Worm (Caenorhabditis elegans) whole organism, late embryonic: Measurements from ENCODE around the gene rnp-9.
A peak's percentile ranks its signal among the peaks of the same experiment; 100 is the strongest.

Source experiments
- C38D4.7 ChIP-seq: fragments of 200-800 bp; sonication (Bioruptor generic); optimal IDR thresholded peaks from 2 replicates; lab custom pipeline; 2018; ENCODE audit warnings: mild to moderate bottlenecking, missing genetic modification characterization, moderate library complexity, missing compliant biosample characterization
- F13H6.1 ChIP-seq: sonication (generic microtip); optimal IDR thresholded peaks from 2 replicates; lab custom pipeline; 2016; ENCODE audit warnings: missing genetic modification characterization, missing compliant biosample characterization
- K02D7.2 ChIP-seq: sonication (generic microtip); optimal IDR thresholded peaks from 2 replicates; lab custom pipeline; 2017; ENCODE audit warnings: mild to moderate bottlenecking, missing genetic modification characterization, missing compliant biosample characterization
- T23F11.4 ChIP-seq: fragments of 200-800 bp; sonication (Bioruptor generic); optimal IDR thresholded peaks from 2 replicates; lab custom pipeline; 2018; ENCODE audit warnings: mild to moderate bottlenecking, missing genetic modification characterization, missing compliant biosample characterization
- ama-1 ChIP-seq: fragments of 150-350 bp; optimal IDR thresholded peaks from 2 replicates; lab custom pipeline; 2014
- ceh-14 ChIP-seq: sonication (generic microtip); optimal IDR thresholded peaks from 2 replicates; lab custom pipeline; 2016; ENCODE audit warnings: missing genotype, missing genetic modification characterization, missing compliant biosample characterization
- ceh-18 ChIP-seq: sonication (generic microtip); optimal IDR thresholded peaks from 2 replicates; lab custom pipeline; 2016; ENCODE audit warnings: missing genetic modification characterization, missing compliant biosample characterization
- ceh-2 ChIP-seq: sonication (generic microtip); optimal IDR thresholded peaks from 2 replicates; lab custom pipeline; 2016; ENCODE audit warnings: missing genotype, missing genetic modification characterization, missing compliant biosample characterization
- ceh-22 ChIP-seq: sonication (generic microtip); optimal IDR thresholded peaks from 2 replicates; lab custom pipeline; 2017; ENCODE audit warnings: missing biosample characterization, missing genetic modification characterization
- ceh-24 ChIP-seq: sonication (generic microtip); optimal IDR thresholded peaks from 2 replicates; lab custom pipeline; 2016; ENCODE audit warnings: mild to moderate bottlenecking, missing genetic modification characterization, missing compliant biosample characterization
- ceh-30 ChIP-seq: fragments of 150-350 bp; optimal IDR thresholded peaks from 2 replicates; lab custom pipeline; 2014; ENCODE audit warnings: missing biosample characterization, missing genetic modification characterization
- ceh-31 ChIP-seq: sonication (generic microtip); optimal IDR thresholded peaks from 2 replicates; lab custom pipeline; 2016; ENCODE audit warnings: missing genetic modification characterization, missing compliant biosample characterization
- ceh-34 ChIP-seq: sonication (generic microtip); optimal IDR thresholded peaks from 2 replicates; lab custom pipeline; 2016; ENCODE audit warnings: mild to moderate bottlenecking, missing genetic modification characterization, missing compliant biosample characterization
- ceh-9 ChIP-seq: sonication (generic microtip); optimal IDR thresholded peaks from 2 replicates; lab custom pipeline; 2016; ENCODE audit warnings: mild to moderate bottlenecking, missing genetic modification characterization, inconsistent platforms, missing compliant biosample characterization
- dmd-4 ChIP-seq: sonication (generic microtip); optimal IDR thresholded peaks from 2 replicates; lab custom pipeline; 2016; ENCODE audit warnings: borderline replicate concordance, missing genetic modification characterization, missing compliant biosample characterization
- elt-2 ChIP-seq: sonication (generic microtip); optimal IDR thresholded peaks from 2 replicates; lab custom pipeline; 2016; ENCODE audit warnings: missing genetic modification reagents, missing genetic modification characterization, missing compliant biosample characterization
- elt-4 ChIP-seq: sonication (generic microtip); optimal IDR thresholded peaks from 2 replicates; lab custom pipeline; 2016; ENCODE audit warnings: missing genetic modification characterization, missing compliant biosample characterization
- ets-4 ChIP-seq: sonication (generic microtip); optimal IDR thresholded peaks from 2 replicates; lab custom pipeline; 2016; ENCODE audit warnings: missing genetic modification characterization, missing compliant biosample characterization
- eyg-1 ChIP-seq: sonication (generic microtip); optimal IDR thresholded peaks from 2 replicates; lab custom pipeline; 2016; ENCODE audit warnings: missing genotype, missing genetic modification characterization, missing compliant biosample characterization
- fax-1 ChIP-seq: sonication (generic microtip); optimal IDR thresholded peaks from 2 replicates; lab custom pipeline; 2016; ENCODE audit warnings: missing genotype, missing genetic modification characterization, missing compliant biosample characterization
- fkh-10 ChIP-seq: fragments of 150-350 bp; optimal IDR thresholded peaks from 2 replicates; lab custom pipeline; 2014; ENCODE audit warnings: missing biosample characterization, missing genetic modification reagents, missing genetic modification characterization
- fkh-6 ChIP-seq: sonication (generic microtip); optimal IDR thresholded peaks from 2 replicates; lab custom pipeline; 2016; ENCODE audit warnings: missing genetic modification characterization, missing compliant biosample characterization
- gmeb-2 ChIP-seq: sonication (generic microtip); optimal IDR thresholded peaks from 2 replicates; lab custom pipeline; 2016; ENCODE audit warnings: missing genetic modification characterization, inconsistent platforms, missing compliant biosample characterization
- hlh-15 ChIP-seq: sonication (generic microtip); optimal IDR thresholded peaks from 2 replicates; lab custom pipeline; 2016; ENCODE audit warnings: missing genetic modification characterization, missing compliant biosample characterization
- hlh-30 ChIP-seq: sonication (generic microtip); optimal IDR thresholded peaks from 2 replicates; lab custom pipeline; 2017; ENCODE audit warnings: antibody characterized with exemption, missing genetic modification characterization, missing compliant biosample characterization; ENCODE audit not compliant: insufficient read depth
- hlh-6 ChIP-seq: sonication (generic microtip); optimal IDR thresholded peaks from 2 replicates; lab custom pipeline; 2016; ENCODE audit warnings: missing genotype, missing genetic modification characterization, missing compliant biosample characterization
- hlh-8 ChIP-seq: sonication (generic microtip); optimal IDR thresholded peaks from 2 replicates; lab custom pipeline; 2016; ENCODE audit warnings: missing genotype, missing genetic modification characterization, missing compliant biosample characterization
- lim-6 ChIP-seq: sonication (generic microtip); optimal IDR thresholded peaks from 2 replicates; lab custom pipeline; 2016; ENCODE audit warnings: missing genetic modification characterization, missing compliant biosample characterization
- lin-11 ChIP-seq: fragments of 200-800 bp; sonication (Bioruptor generic); optimal IDR thresholded peaks from 2 replicates; lab custom pipeline; 2018; ENCODE audit warnings: mild to moderate bottlenecking, missing genetic modification characterization, missing compliant biosample characterization
- madf-2 ChIP-seq: sonication (generic microtip); optimal IDR thresholded peaks from 2 replicates; lab custom pipeline; 2017; ENCODE audit warnings: missing genetic modification characterization, missing compliant biosample characterization
- mec-3 ChIP-seq: sonication (generic microtip); optimal IDR thresholded peaks from 2 replicates; lab custom pipeline; 2016; ENCODE audit warnings: borderline replicate concordance, missing genetic modification characterization, missing compliant biosample characterization
- nhr-11 ChIP-seq: fragments of 150-350 bp; optimal IDR thresholded peaks from 2 replicates; lab custom pipeline; 2014; ENCODE audit warnings: missing biosample characterization, missing genetic modification characterization
- nhr-232 ChIP-seq: sonication (generic microtip); optimal IDR thresholded peaks from 2 replicates; lab custom pipeline; 2016; ENCODE audit warnings: missing genetic modification characterization, missing compliant biosample characterization
- npax-4 ChIP-seq: sonication (generic microtip); optimal IDR thresholded peaks from 2 replicates; lab custom pipeline; 2016; ENCODE audit warnings: missing genetic modification characterization, missing compliant biosample characterization
- odd-2 ChIP-seq: sonication (generic microtip); optimal IDR thresholded peaks from 2 replicates; lab custom pipeline; 2017; ENCODE audit warnings: antibody characterized with exemption, mild to moderate bottlenecking, missing genetic modification characterization, missing compliant biosample characterization
- pat-9 ChIP-seq: fragments of 200-800 bp; sonication (Bioruptor generic); optimal IDR thresholded peaks from 2 replicates; lab custom pipeline; 2018; ENCODE audit warnings: mild to moderate bottlenecking, missing genetic modification characterization, moderate library complexity, missing compliant biosample characterization
- pha-4 ChIP-seq: fragments of 150-350 bp; optimal IDR thresholded peaks from 2 replicates; lab custom pipeline; 2018; ENCODE audit warnings: missing biosample characterization, missing genetic modification reagents, missing genetic modification characterization
- pqm-1 ChIP-seq: sonication (generic microtip); optimal IDR thresholded peaks from 2 replicates; lab custom pipeline; 2016; ENCODE audit warnings: missing genetic modification characterization, missing compliant biosample characterization
- pros-1 ChIP-seq: fragments of 150-350 bp; optimal IDR thresholded peaks from 2 replicates; lab custom pipeline; 2014; ENCODE audit warnings: missing biosample characterization, missing genetic modification reagents, missing genetic modification characterization
- rnt-1 ChIP-seq: sonication (generic microtip); optimal IDR thresholded peaks from 2 replicates; lab custom pipeline; 2016; ENCODE audit warnings: missing genetic modification characterization, missing compliant biosample characterization
- syd-9 ChIP-seq: sonication (generic microtip); optimal IDR thresholded peaks from 2 replicates; lab custom pipeline; 2016; ENCODE audit warnings: mild to moderate bottlenecking, missing genetic modification characterization, moderate library complexity, missing compliant biosample characterization
- tbx-2 ChIP-seq: sonication (generic microtip); optimal IDR thresholded peaks from 2 replicates; lab custom pipeline; 2016; ENCODE audit warnings: missing genetic modification characterization, missing compliant biosample characterization
- tbx-7 ChIP-seq: sonication (generic microtip); optimal IDR thresholded peaks from 2 replicates; lab custom pipeline; 2016; ENCODE audit warnings: missing genotype, missing genetic modification characterization, missing compliant biosample characterization
- ttx-3 ChIP-seq: sonication (generic microtip); optimal IDR thresholded peaks from 2 replicates; lab custom pipeline; 2016; ENCODE audit warnings: missing genetic modification reagents, missing genetic modification characterization, missing compliant biosample characterization
- unc-3 ChIP-seq, 2 experiments: fragments of 200-800 bp in 1 of 2; sonication (Bioruptor generic) in 1 of 2; sonication (generic microtip) in 1 of 2; conservative IDR thresholded peaks in 1 of 2; optimal IDR thresholded peaks in 1 of 2; 2 replicates each; pipeline versions ENCODE4 v1.3.6 to Lab custom; 2016 to 2022; ENCODE audit warnings: missing compliant biosample characterization in 2 of 2, missing genetic modification characterization in 2 of 2, missing genetic modification reagents in 1 of 2
- unc-55 ChIP-seq: sonication (generic microtip); optimal IDR thresholded peaks from 2 replicates; lab custom pipeline; 2017; ENCODE audit warnings: missing biosample characterization, missing genetic modification reagents, missing genetic modification characterization
- unc-86 ChIP-seq: sonication (generic microtip); optimal IDR thresholded peaks from 2 replicates; lab custom pipeline; 2016; ENCODE audit warnings: missing genetic modification characterization, missing compliant biosample characterization
- zip-5 ChIP-seq: sonication (generic microtip); optimal IDR thresholded peaks from 2 replicates; lab custom pipeline; 2016; ENCODE audit warnings: missing genetic modification characterization, missing compliant biosample characterization
- ztf-16 ChIP-seq: sonication (generic microtip); optimal IDR thresholded peaks from 2 replicates; lab custom pipeline; 2017; ENCODE audit warnings: missing genetic modification characterization, missing compliant biosample characterization

rnp-9 gene

ce11 chrX:10183695-10184094 is 16.6 kb downstream of the rnp-9 start, which contains the start of gene arrd-28:
Gene arrd-28, plus strand, starts transcription at chrX:10183995.
- TF ChIP-seq ets-4: no peak

ce11 chrX:10184708-10185107 is 17.6 kb downstream of the rnp-9 start:
- TF ChIP-seq nhr-11: no peak
- no peak for TF ChIP-seq unc-3 (GFP tag; conservative IDR thresholded peaks at IDR 0.05; lab: Robert Waterston, UW)
- TF ChIP-seq unc-3 (tag; optimal IDR thresholded peaks at IDR 0.05; lab: Kevin White, UChicago): no peak
- no peak for TF ChIP-seq dmd-4 (tag; lab: Kevin White, UChicago)
- TF ChIP-seq hlh-6 (tag; lab: Kevin White, UChicago): no peak
- no peak for TF ChIP-seq hlh-30 (tag; lab: Kevin White, UChicago)

ce11 chrX:10188493-10188895 is 21.4 kb downstream of the rnp-9 start:
- TF ChIP-seq ceh-31 (tag; lab: Kevin White, UChicago) (peak; percentile 77), pqm-1 (tag; lab: Kevin White, UChicago) (peak; percentile 44), ttx-3 (tag; lab: Kevin White, UChicago) (no peak), nhr-232 (peak; percentile 20), hlh-6 (tag; lab: Kevin White, UChicago) (peak; percentile 91), madf-2 (tag; lab: Kevin White, UChicago) (peak; percentile 98), fkh-10 (GFP tag; lab: Kevin White, UChicago) (no peak), fax-1 (tag; lab: Kevin White, UChicago) (peak; percentile 65), hlh-30 (tag; lab: Kevin White, UChicago) (peak; percentile 68), ceh-14 (tag; lab: Kevin White, UChicago) (peak; percentile 61), T23F11.4 (GFP tag; lab: Kevin White, UChicago) (peak; percentile 14), pat-9 (tag; lab: Kevin White, UChicago) (no peak), elt-4 (tag; lab: Kevin White, UChicago) (no peak), ceh-22 (tag; lab: Kevin White, UChicago) (no peak), pros-1 (tag; lab: Kevin White, UChicago) (peak; percentile 42), ets-4 (peak; percentile 26), nhr-11 (no peak), zip-5 (tag; lab: Kevin White, UChicago) (no peak), fkh-6 (tag; lab: Kevin White, UChicago) (peak; percentile 35), ama-1 (lab: Kevin White, UChicago) (no peak), ceh-34 (tag; lab: Kevin White, UChicago) (peak; percentile 87), ztf-16 (tag; lab: Kevin White, UChicago) (peak; percentile 9), ceh-2 (tag; lab: Kevin White, UChicago) (peak; percentile 57), gmeb-2 (tag; lab: Kevin White, UChicago) (peak; percentile 10), ceh-30 (peak; percentile 52), ceh-9 (tag; lab: Kevin White, UChicago) (no peak), tbx-2 (tag; lab: Kevin White, UChicago) (peak; percentile 92), syd-9 (peak; percentile 74), npax-4 (tag; lab: Kevin White, UChicago) (no peak), mec-3 (tag; lab: Kevin White, UChicago) (peak; percentile 52), rnt-1 (tag; lab: Kevin White, UChicago) (peak; percentile 72), unc-55 (peak; percentile 41), lin-11 (tag; lab: Kevin White, UChicago) (no peak), unc-86 (tag; lab: Kevin White, UChicago) (peak; percentile 32), odd-2 (tag; lab: Kevin White, UChicago) (no peak), lim-6 (tag; lab: Kevin White, UChicago) (no peak), tbx-7 (tag; lab: Kevin White, UChicago) (no peak), ceh-18 (tag; lab: Kevin White, UChicago) (peak; percentile 85), elt-2 (peak; percentile 79), C38D4.7 (no peak), hlh-15 (tag; lab: Kevin White, UChicago) (no peak), K02D7.2 (tag; lab: Kevin White, UChicago) (peak; percentile 16), eyg-1 (tag; lab: Kevin White, UChicago) (no peak), pha-4 (tag; lab: Kevin White, UChicago) (no peak), ceh-24 (tag; lab: Kevin White, UChicago) (no peak), F13H6.1 (peak; percentile 70), hlh-8 (tag; lab: Kevin White, UChicago) (peak; percentile 56)
